Fruit fly (Drosophila melanogaster): ENCODE measurements around the gene CG10853.

CG10853 gene

DNA sequence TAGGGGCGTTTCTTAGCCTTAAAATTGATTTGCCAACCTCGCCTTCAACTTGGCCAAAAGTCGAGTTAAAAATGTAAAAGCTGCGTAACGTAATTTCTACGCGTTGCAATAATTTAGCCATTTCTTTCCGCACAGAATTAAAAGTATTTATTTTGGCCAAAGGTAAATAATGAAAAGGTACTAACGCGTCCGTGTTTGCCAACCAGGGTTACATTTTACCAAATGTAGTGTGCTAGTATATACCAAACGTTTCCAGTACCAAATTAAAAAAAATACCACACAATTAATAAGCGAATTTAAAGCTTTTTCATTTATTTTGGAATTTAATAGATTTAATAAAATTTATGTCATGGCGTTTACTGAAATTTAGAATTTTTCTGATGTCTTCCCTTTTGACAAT lies 48.7 kb upstream of the CG10853 start, which contains the start of gene Ccz1 (continued):
- TF ChIP-seq CG8924 (tag; optimal IDR thresholded peaks at IDR 0.05) (peak; percentile 39), GATAe (GFP tag; conservative IDR thresholded peaks at IDR 0.05) (no peak), gcm2 (GFP tag; optimal IDR thresholded peaks at IDR 0.05) (no peak), CG4854 (GFP tag; optimal IDR thresholded peaks at IDR 0.05) (peak; percentile 70), cad (GFP tag; optimal IDR thresholded peaks at IDR 0.05) (no peak), CG3847 (GFP tag; IDR thresholded peaks at IDR 0.05) (no peak), crc (GFP tag; optimal IDR thresholded peaks at IDR 0.05) (peak; percentile 26), Hey (tag; optimal IDR thresholded peaks at IDR 0.05) (peak; percentile 46), peb (GFP tag; IDR thresholded peaks at IDR 0.05) (no peak), Sry-β (GFP tag; optimal IDR thresholded peaks at IDR 0.05) (peak; percentile 6), CG10543 (GFP tag; optimal IDR thresholded peaks at IDR 0.05) (peak; percentile 87), gsb-n (tag; optimal IDR thresholded peaks at IDR 0.05) (peak; percentile 66), CG18619 (GFP tag; optimal IDR thresholded peaks at IDR 0.05) (peak; percentile 71), CG7357 (GFP tag; IDR thresholded peaks at IDR 0.05) (0 out of 3 replicates have a peak, but pooled peaks have one; percentile 12), CG14014 (GFP tag; IDR thresholded peaks at IDR 0.05) (no peak), p53 (GFP tag; optimal IDR thresholded peaks at IDR 0.05) (peak; percentile 42), CG15696 (tag; optimal IDR thresholded peaks at IDR 0.05) (peak; percentile 87), wek (GFP tag; optimal IDR thresholded peaks at IDR 0.05) (peak; percentile 59), HmgZ (tag; optimal IDR thresholded peaks at IDR 0.05) (peak; percentile 79), CG13775 (GFP tag; optimal IDR thresholded peaks at IDR 0.05) (peak; percentile 30), B-H1 (GFP tag; IDR thresholded peaks at IDR 0.05) (no peak), CG3726 (GFP tag; IDR thresholded peaks at IDR 0.05) (no peak), Lim3 (GFP tag; IDR thresholded peaks at IDR 0.05) (no peak), yki (optimal IDR thresholded peaks at IDR 0.05) (no peak), tin (GFP tag; optimal IDR thresholded peaks at IDR 0.05) (peak; percentile 21), CG11398 (GFP tag; optimal IDR thresholded peaks at IDR 0.05) (peak; percentile 81), abd-A (tag; optimal IDR thresholded peaks at IDR 0.05) (no peak), pum (GFP tag; optimal IDR thresholded peaks at IDR 0.05) (peak; percentile 64), Adf1 (GFP tag; IDR thresholded peaks at IDR 0.05) (no peak), phol (tag; optimal IDR thresholded peaks at IDR 0.05) (peak; percentile 35), ftz-f1 (GFP tag; optimal IDR thresholded peaks at IDR 0.05) (no peak), nerfin-1 (tag; optimal IDR thresholded peaks at IDR 0.05) (peak; percentile 47), Rx (GFP tag; IDR thresholded peaks at IDR 0.05) (no peak), wor (GFP tag; IDR thresholded peaks at IDR 0.05) (no peak), jigr1 (GFP tag; IDR thresholded peaks at IDR 0.05) (no peak), Dfd (GFP tag; optimal IDR thresholded peaks at IDR 0.05) (no peak), Ets97D (GFP tag; optimal IDR thresholded peaks at IDR 0.05) (peak; percentile 64), CG3281 (GFP tag; optimal IDR thresholded peaks at IDR 0.05) (peak; percentile 79), CG1024 (GFP tag; IDR thresholded peaks at IDR 0.05) (no peak), ken (GFP tag; IDR thresholded peaks at IDR 0.05) (no peak), mam (GFP tag; optimal IDR thresholded peaks at IDR 0.05) (peak; percentile 67), CG8944 (GFP tag; optimal IDR thresholded peaks at IDR 0.05) (peak; percentile 83), chinmo (GFP tag; IDR thresholded peaks at IDR 0.05; ENCODE audit: partially characterized antibody) (no peak), toy (GFP tag; IDR thresholded peaks at IDR 0.05) (no peak), CG11504 (tag; optimal IDR thresholded peaks at IDR 0.05) (peak; percentile 54), kay (GFP tag; optimal IDR thresholded peaks at IDR 0.05) (peak; percentile 76), Hr51 (GFP tag; optimal IDR thresholded peaks at IDR 0.05) (peak in 1 of 2 experiments; percentile 58), Sry-δ (GFP tag; optimal IDR thresholded peaks at IDR 0.05) (peak; percentile 52), jumu (GFP tag; optimal IDR thresholded peaks at IDR 0.05) (peak; percentile 61), CG12391 (tag; optimal IDR thresholded peaks at IDR 0.05) (peak; percentile 58), zf30C (GFP tag; optimal IDR thresholded peaks at IDR 0.05) (no peak), Dbx (GFP tag; IDR thresholded peaks at IDR 0.05) (no peak), bbx (GFP tag; IDR thresholded peaks at IDR 0.05; ENCODE audit: partially characterized antibody) (no peak)
